Worm (Caenorhabditis elegans) whole organism, L2 larva: ENCODE measurements around the gene acp-7.
A peak's percentile ranks its signal among the peaks of the same experiment; 100 is the strongest.

Experiments
- C34F6.9 ChIP-seq: fragments of 150-350 bp; optimal IDR thresholded peaks from 2 replicates; lab custom pipeline; 2014; ENCODE audit warnings: missing biosample characterization, missing genetic modification characterization
- F13H6.1 ChIP-seq: sonication (generic microtip); optimal IDR thresholded peaks from 2 replicates; lab custom pipeline; 2016; ENCODE audit warnings: missing genetic modification characterization, missing compliant biosample characterization
- R02D3.7 ChIP-seq: fragments of 150-350 bp; optimal IDR thresholded peaks from 2 replicates; lab custom pipeline; 2014; ENCODE audit warnings: missing biosample characterization, missing genetic modification characterization
- ZK546.5 ChIP-seq: sonication (generic microtip); optimal IDR thresholded peaks from 2 replicates; lab custom pipeline; 2017; ENCODE audit warnings: missing biosample characterization, missing genetic modification characterization
- alr-1 ChIP-seq: fragments of 150-350 bp; optimal IDR thresholded peaks from 2 replicates; lab custom pipeline; 2014; ENCODE audit warnings: missing biosample characterization, missing genetic modification characterization
- aly-2 ChIP-seq: fragments of 150-350 bp; optimal IDR thresholded peaks from 2 replicates; lab custom pipeline; 2014; ENCODE audit warnings: missing biosample characterization, missing genetic modification characterization
- blmp-1 ChIP-seq: sonication (generic microtip); optimal IDR thresholded peaks from 2 replicates; lab custom pipeline; 2017; ENCODE audit warnings: missing genetic modification characterization, mild to moderate bottlenecking, missing compliant biosample characterization, antibody characterized with exemption, moderate library complexity; ENCODE audit not compliant: insufficient read depth
- ceh-82 ChIP-seq: fragments of 150-350 bp; optimal IDR thresholded peaks from 2 replicates; lab custom pipeline; 2014; ENCODE audit warnings: missing biosample characterization, missing genetic modification characterization
- crh-2 ChIP-seq: sonication (generic microtip); optimal IDR thresholded peaks from 2 replicates; lab custom pipeline; 2017; ENCODE audit warnings: missing biosample characterization, missing genetic modification characterization
- egl-27 ChIP-seq: sonication (generic microtip); optimal IDR thresholded peaks from 3 replicates; lab custom pipeline; 2017; ENCODE audit warnings: missing biosample characterization, missing genetic modification reagents, missing genetic modification characterization
- elt-1 ChIP-seq: fragments of 150-350 bp; optimal IDR thresholded peaks from 2 replicates; lab custom pipeline; 2014; ENCODE audit warnings: missing biosample characterization, missing genetic modification characterization
- elt-3 ChIP-seq: sonication (generic microtip); optimal IDR thresholded peaks from 2 replicates; lab custom pipeline; 2017; ENCODE audit warnings: missing biosample characterization, missing genetic modification characterization
- fos-1 ChIP-seq: fragments of 150-350 bp; optimal IDR thresholded peaks from 2 replicates; lab custom pipeline; 2014; ENCODE audit warnings: missing biosample characterization, missing genetic modification characterization
- gmeb-1 ChIP-seq: fragments of 150-350 bp; optimal IDR thresholded peaks from 2 replicates; lab custom pipeline; 2014; ENCODE audit warnings: missing biosample characterization, missing genetic modification characterization
- lin-13 ChIP-seq: fragments of 150-350 bp; optimal IDR thresholded peaks from 2 replicates; lab custom pipeline; 2014; ENCODE audit warnings: missing biosample characterization, missing genetic modification reagents, missing genetic modification characterization
- lin-39 ChIP-seq: fragments of 150-350 bp; optimal IDR thresholded peaks from 2 replicates; lab custom pipeline; 2014; ENCODE audit warnings: missing biosample characterization, missing genetic modification reagents, missing genetic modification characterization
- lsy-2 ChIP-seq, 2 experiments: fragments of 150-350 bp in 1 of 2; sonication (generic microtip) in 1 of 2; optimal IDR thresholded peaks; 2 replicates each; lab custom pipeline; 2014 to 2017; ENCODE audit warnings: missing biosample characterization in 2 of 2, missing genetic modification characterization in 2 of 2
- mbf-1 ChIP-seq: sonication (generic microtip); optimal IDR thresholded peaks from 2 replicates; lab custom pipeline; 2017; ENCODE audit warnings: missing biosample characterization, missing genetic modification characterization
- mdl-1 ChIP-seq, 2 experiments: fragments of 150-350 bp in 1 of 2; sonication (generic microtip) in 1 of 2; optimal IDR thresholded peaks; 2 replicates each; lab custom pipeline; 2017; ENCODE audit warnings: missing biosample characterization in 2 of 2, missing genetic modification characterization in 2 of 2
- nhr-10 ChIP-seq: sonication (generic microtip); optimal IDR thresholded peaks from 2 replicates; lab custom pipeline; 2017; ENCODE audit warnings: missing biosample characterization, missing genetic modification characterization
- nhr-11 ChIP-seq: fragments of 150-350 bp; optimal IDR thresholded peaks from 2 replicates; lab custom pipeline; 2014; ENCODE audit warnings: missing biosample characterization, missing genetic modification characterization
- nhr-23 ChIP-seq: fragments of 150-350 bp; optimal IDR thresholded peaks from 2 replicates; lab custom pipeline; 2014; ENCODE audit warnings: missing biosample characterization, missing genetic modification reagents, missing genetic modification characterization
- nhr-25 ChIP-seq: fragments of 150-350 bp; sonication (generic microtip); optimal IDR thresholded peaks from 3 replicates; lab custom pipeline; 2014; ENCODE audit warnings: missing biosample characterization, missing genetic modification characterization
- nhr-6 ChIP-seq: fragments of 150-350 bp; optimal IDR thresholded peaks from 2 replicates; lab custom pipeline; 2014; ENCODE audit warnings: missing biosample characterization, missing genetic modification characterization
- nhr-77 ChIP-seq: fragments of 150-350 bp; optimal IDR thresholded peaks from 2 replicates; lab custom pipeline; 2014; ENCODE audit warnings: missing biosample characterization, missing genetic modification characterization
- peb-1 ChIP-seq: fragments of 150-350 bp; optimal IDR thresholded peaks from 2 replicates; lab custom pipeline; 2014; ENCODE audit warnings: missing biosample characterization, missing genetic modification characterization
- sma-3 ChIP-seq: sonication (generic microtip); optimal IDR thresholded peaks from 2 replicates; lab custom pipeline; 2016; ENCODE audit warnings: missing genetic modification reagents, missing genetic modification characterization, missing compliant biosample characterization
- sma-9 ChIP-seq, 2 experiments: fragments of 150-350 bp in 1 of 2; sonication (generic microtip) in 1 of 2; optimal IDR thresholded peaks; 2 replicates each; lab custom pipeline; 2014 to 2016; ENCODE audit warnings: missing genetic modification characterization in 2 of 2, mild to moderate bottlenecking in 1 of 2, missing biosample characterization in 1 of 2, missing compliant biosample characterization in 1 of 2, missing genetic modification reagents in 1 of 2, moderate library complexity in 1 of 2
- snpc-4 ChIP-seq: fragments of 150-350 bp; optimal IDR thresholded peaks from 2 replicates; lab custom pipeline; 2014; ENCODE audit warnings: missing biosample characterization, missing genetic modification characterization
- unc-39 ChIP-seq: fragments of 150-350 bp; optimal IDR thresholded peaks from 2 replicates; lab custom pipeline; 2014; ENCODE audit warnings: missing biosample characterization, missing genetic modification characterization
- unc-55 ChIP-seq: fragments of 150-350 bp; sonication (generic microtip); optimal IDR thresholded peaks from 3 replicates; lab custom pipeline; 2014; ENCODE audit warnings: missing biosample characterization, missing genetic modification reagents, missing genetic modification characterization
- unc-62 ChIP-seq: fragments of 150-350 bp; optimal IDR thresholded peaks from 2 replicates; lab custom pipeline; 2014; ENCODE audit warnings: missing biosample characterization, missing genetic modification reagents, missing genetic modification characterization
- ztf-4 ChIP-seq: fragments of 150-350 bp; optimal IDR thresholded peaks from 2 replicates; lab custom pipeline; 2014; ENCODE audit warnings: missing biosample characterization, missing genetic modification characterization

acp-7 gene

ce11 chrIV:6432375-6432774 is 893 bp upstream of the acp-7 start:
- TF ChIP-seq mdl-1 (tag; optimal IDR thresholded peaks at IDR 0.05; lab: Kevin White, UChicago): no peak
- TF ChIP-seq fos-1: peak; percentile 52
- no peak for TF ChIP-seq unc-39 (tag; lab: Kevin White, UChicago)

DNA sequence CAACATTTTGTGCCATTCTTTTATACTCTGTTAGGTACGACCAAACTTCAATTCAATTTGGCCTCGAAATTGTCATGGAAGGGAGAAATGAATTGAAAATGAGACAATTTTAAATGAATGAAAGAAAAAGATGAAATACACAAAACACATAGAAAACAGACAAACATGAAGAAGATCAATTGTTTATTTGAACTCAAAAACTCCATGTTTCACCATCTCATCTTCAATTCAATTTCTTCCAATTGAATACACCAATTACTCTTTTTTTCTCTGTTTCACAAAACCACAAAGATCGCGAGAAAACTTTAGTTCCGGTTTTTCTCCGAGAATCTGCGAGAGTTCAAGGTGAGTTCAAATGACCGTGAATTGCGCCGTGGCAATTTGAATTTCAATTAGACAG is 4.3 kb downstream of the acp-7 start:
- TF ChIP-seq unc-55: peak; percentile 57
- TF ChIP-seq nhr-10: no peak
- peak; percentile 58 for TF ChIP-seq nhr-25 (tag; lab: Kevin White, UChicago)
- no peak for TF ChIP-seq gmeb-1 (tag; lab: Kevin White, UChicago)
- no peak for TF ChIP-seq nhr-23 (tag; lab: Kevin White, UChicago)
- no peak for TF ChIP-seq fos-1
- TF ChIP-seq unc-62 (GFP tag; lab: Kevin White, UChicago): no peak
- TF ChIP-seq mbf-1: no peak
- TF ChIP-seq ZK546.5: no peak
- TF ChIP-seq sma-9 (GFP tag; optimal IDR thresholded peaks at IDR 0.05; lab: Kevin White, UChicago): peak; percentile 29
- no peak for TF ChIP-seq sma-9 (tag; optimal IDR thresholded peaks at IDR 0.05; lab: Kevin White, UChicago)

DNA sequence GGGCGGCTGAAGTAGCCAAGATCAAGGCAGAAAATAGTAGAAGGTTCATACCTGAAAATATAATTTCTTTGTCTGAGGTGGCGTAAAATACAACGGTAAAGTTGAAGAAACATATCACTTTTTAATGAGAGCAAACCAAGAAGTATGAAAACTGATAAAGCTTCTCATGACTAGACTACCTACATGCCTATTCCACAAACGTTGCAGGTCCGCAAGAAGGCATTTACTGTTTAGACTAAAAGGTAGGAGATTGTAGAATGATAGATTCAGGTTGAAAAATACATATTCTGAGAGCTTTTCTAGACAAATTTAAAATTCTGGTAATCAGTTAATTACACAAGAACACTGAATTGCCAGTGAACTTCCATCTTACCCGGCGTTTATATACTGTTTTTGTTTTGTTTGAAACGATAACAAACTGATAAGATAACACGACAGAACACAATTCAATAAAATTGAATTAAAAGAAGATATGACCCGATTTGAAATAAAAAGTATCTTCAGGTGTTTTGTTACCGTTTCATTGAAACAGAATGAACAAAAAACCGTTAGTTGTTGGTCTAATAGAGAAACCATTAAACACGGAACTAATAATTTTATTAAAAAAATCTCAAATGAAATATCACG is 5.3 kb downstream of the acp-7 start, which contains the start of gene acp-6:
Gene acp-6, minus strand, starts transcription at position 51 of the 627 bp plus-strand sequence.
- TF ChIP-seq lin-13 (GFP tag; lab: Kevin White, UChicago): no peak
- no peak for TF ChIP-seq fos-1
- TF ChIP-seq aly-2 (tag; lab: Kevin White, UChicago): no peak
- TF ChIP-seq nhr-10: no peak
- TF ChIP-seq mbf-1: no peak

ce11 chrIV:6421183-6421635 is 10.3 kb downstream of the acp-7 start, which contains the start of gene puf-11:
Gene puf-11 (plus strand): TSS chrIV:6421585.
- TF ChIP-seq egl-27: no peak
- TF ChIP-seq aly-2 (tag; lab: Kevin White, UChicago): no peak
- no peak for TF ChIP-seq crh-2 (tag; lab: Kevin White, UChicago)
- TF ChIP-seq mbf-1: no peak
- TF ChIP-seq sma-9 (GFP tag; optimal IDR thresholded peaks at IDR 0.05; lab: Kevin White, UChicago): no peak
- no peak for TF ChIP-seq sma-9 (tag; optimal IDR thresholded peaks at IDR 0.05; lab: Kevin White, UChicago)
- TF ChIP-seq lin-39 (tag; lab: Kevin White, UChicago): no peak
- TF ChIP-seq nhr-25 (tag; lab: Kevin White, UChicago): no peak
- TF ChIP-seq ceh-82 (tag; lab: Kevin White, UChicago): no peak
- no peak for TF ChIP-seq ZK546.5
- TF ChIP-seq R02D3.7: no peak
- no peak for TF ChIP-seq alr-1
- TF ChIP-seq nhr-77 (tag; lab: Kevin White, UChicago): no peak
- no peak for TF ChIP-seq elt-1
- no peak for TF ChIP-seq peb-1

- no peak for TF ChIP-seq blmp-1 (tag; lab: Kevin White, UChicago)
Observed at ce11 chrIV:6419031-6419582, 12.4 kb downstream of the acp-7 start, which contains the start of the genes Y73B6BL.23 and htp-2. Gene Y73B6BL.23 (minus strand): TSS chrIV:6419081. Gene htp-2 (plus strand): TSS chrIV:6419522.

ce11 chrIV:6417612-6418011 is 13.9 kb downstream of the acp-7 start:
- TF ChIP-seq F13H6.1 (no peak), elt-3 (tag; lab: Kevin White, UChicago) (no peak), nhr-11 (tag; lab: Kevin White, UChicago) (no peak), lsy-2 (tag; optimal IDR thresholded peaks at IDR 0.05; lab: Kevin White, UChicago) (no peak)

ce11 chrIV:6416553-6416952 is 14.9 kb downstream of the acp-7 start, which contains the start of gene Y73B6BL.22:
Gene Y73B6BL.22 (minus strand): TSS chrIV:6416653.
- TF ChIP-seq nhr-6 (no peak), ztf-4 (tag; lab: Kevin White, UChicago) (no peak), snpc-4 (no peak), nhr-23 (tag; lab: Kevin White, UChicago) (no peak), C34F6.9 (tag; lab: Kevin White, UChicago) (no peak), sma-3 (no peak)
- TF ChIP-seq, all 48 proteins: peak for 0
